Fruit fly (Drosophila melanogaster) whole organism, embryonic: ENCODE measurements around the gene CG3078.

Experiments
- B-H2 ChIP-seq: fragments of 200-800 bp; sonication (Bioruptor generic); optimal IDR thresholded peaks from 2 replicates; lab custom pipeline; 2018; ENCODE audit warnings: missing biosample characterization, mild to moderate bottlenecking, missing genetic modification characterization
- BEAF-32 ChIP-seq: fragments of 200-800 bp; sonication (Bioruptor generic); optimal IDR thresholded peaks from 3 replicates; lab custom pipeline; 2017; ENCODE audit warnings: missing biosample characterization, missing genetic modification characterization, mild to moderate bottlenecking, moderate library complexity, missing genetic modification reagents
- Bgb ChIP-seq: fragments of 200-800 bp; sonication (Bioruptor generic); IDR thresholded peaks from 2 replicates; pipeline ENCODE4 v1.3.6; 2022; ENCODE audit warnings: missing biosample characterization, missing genetic modification characterization; ENCODE audit not compliant: partially characterized antibody
- Blimp-1 ChIP-seq: fragments of 200-800 bp; sonication (Bioruptor generic); optimal IDR thresholded peaks from 3 replicates; lab custom pipeline; 2018; ENCODE audit warnings: missing biosample characterization, missing genetic modification characterization, mild to moderate bottlenecking, moderate library complexity, missing genetic modification reagents
- CG11456 ChIP-seq: fragments of 200-800 bp; sonication (Bioruptor generic); IDR thresholded peaks from 3 replicates; pipeline ENCODE4 v1.3.6; 2022; ENCODE audit warnings: missing biosample characterization, missing genetic modification characterization
- CG11695 ChIP-seq: fragments of 200-800 bp; sonication (Bioruptor generic); IDR thresholded peaks from 3 replicates; pipeline ENCODE4 v1.3.6; 2022; ENCODE audit warnings: missing biosample characterization, missing genetic modification characterization
- CG12104 ChIP-seq: fragments of 200-800 bp; sonication (Bioruptor generic); optimal IDR thresholded peaks from 3 replicates; lab custom pipeline; 2016; ENCODE audit warnings: missing biosample characterization, missing genetic modification characterization
- CG13624 ChIP-seq: fragments of 200-800 bp; sonication (Bioruptor generic); optimal IDR thresholded peaks from 2 replicates; lab custom pipeline; 2016; ENCODE audit warnings: missing biosample characterization, missing genetic modification characterization
- CG14441 ChIP-seq: fragments of 200-800 bp; sonication (Bioruptor generic); IDR thresholded peaks from 2 replicates; pipeline ENCODE4 v1.3.6; 2022; ENCODE audit warnings: missing biosample characterization, missing genetic modification characterization
- CG17186 ChIP-seq: fragments of 200-800 bp; sonication (Bioruptor generic); optimal IDR thresholded peaks from 3 replicates; lab custom pipeline; 2017; ENCODE audit warnings: missing biosample characterization, missing genetic modification reagents, missing genetic modification characterization
- CG31388 ChIP-seq: fragments of 200-800 bp; sonication (Bioruptor generic); optimal IDR thresholded peaks from 2 replicates; lab custom pipeline; 2016; ENCODE audit warnings: missing biosample characterization, missing genetic modification characterization
- CG33557 ChIP-seq: fragments of 200-800 bp; sonication (Bioruptor generic); optimal IDR thresholded peaks from 2 replicates; lab custom pipeline; 2019; ENCODE audit warnings: missing biosample characterization, mild to moderate bottlenecking, missing genetic modification characterization, moderate library complexity
- CG3726 ChIP-seq: fragments of 200-800 bp; sonication (Bioruptor generic); IDR thresholded peaks from 3 replicates; pipeline ENCODE4, ENCODE4 v1.3.6; 2022; ENCODE audit warnings: missing biosample characterization, missing genetic modification characterization
- CG3838 ChIP-seq: fragments of 200-800 bp; sonication (Bioruptor generic); optimal IDR thresholded peaks from 3 replicates; lab custom pipeline; 2016; ENCODE audit warnings: missing biosample characterization, missing genetic modification characterization
- CG3995 ChIP-seq: fragments of 200-800 bp; sonication (Bioruptor generic); optimal IDR thresholded peaks from 3 replicates; lab custom pipeline; 2016; ENCODE audit warnings: missing biosample characterization, missing genetic modification characterization
- CG6689 ChIP-seq: fragments of 200-800 bp; sonication (Bioruptor generic); IDR thresholded peaks from 2 replicates; pipeline ENCODE4 v1.3.6; 2022; ENCODE audit warnings: missing biosample characterization, missing genetic modification characterization
- CG7839 ChIP-seq: fragments of 200-800 bp; sonication (Bioruptor generic); optimal IDR thresholded peaks from 3 replicates; lab custom pipeline; 2018; ENCODE audit warnings: missing biosample characterization, mild to moderate bottlenecking, missing genetic modification characterization, moderate library complexity
- CG7928 ChIP-seq: fragments of 200-800 bp; sonication (Bioruptor generic); optimal IDR thresholded peaks from 2 replicates; lab custom pipeline; 2017; ENCODE audit warnings: missing biosample characterization, mild to moderate bottlenecking, missing genetic modification characterization
- CG9932 ChIP-seq: fragments of 200-800 bp; sonication (Bioruptor generic); IDR thresholded peaks from 2 replicates; pipeline ENCODE4 v1.3.6; 2022; ENCODE audit warnings: missing biosample characterization, missing genetic modification characterization
- Dfd ChIP-seq, 2 experiments: fragments of >200 bp; optimal IDR thresholded peaks; 2 replicates each; lab custom pipeline; 2017; ENCODE audit warnings: missing biosample characterization in 2 of 2, missing genetic modification characterization in 2 of 2
- Dref ChIP-seq: fragments of 200-800 bp; sonication (Bioruptor generic); IDR thresholded peaks from 2 replicates; pipeline ENCODE4 v1.3.6; 2022; ENCODE audit warnings: missing biosample characterization, missing genetic modification characterization
- E2f1 ChIP-seq: fragments of 200-800 bp; sonication (Bioruptor generic); IDR thresholded peaks from 2 replicates; pipeline ENCODE4 v1.3.6; 2022; ENCODE audit warnings: missing biosample characterization, missing genetic modification characterization
- E2f2 ChIP-seq: fragments of 200-800 bp; sonication (Bioruptor generic); IDR thresholded peaks from 2 replicates; pipeline ENCODE4 v1.3.6; 2022; ENCODE audit warnings: missing biosample characterization, missing genetic modification characterization
- Elba2 ChIP-seq: fragments of 200-800 bp; sonication (Bioruptor generic); optimal IDR thresholded peaks from 3 replicates; lab custom pipeline; 2016; ENCODE audit warnings: missing biosample characterization, missing genetic modification characterization
- GATAe ChIP-seq: fragments of 200-800 bp; sonication (Bioruptor generic); conservative IDR thresholded peaks from 2 replicates; pipeline ENCODE4 v1.3.6; 2022; ENCODE audit warnings: missing biosample characterization, missing genetic modification characterization
- Hey ChIP-seq: fragments of 200-800 bp; sonication (Bioruptor generic); optimal IDR thresholded peaks from 3 replicates; lab custom pipeline; 2018; ENCODE audit warnings: missing biosample characterization, mild to moderate bottlenecking, missing genetic modification characterization
- Kr ChIP-seq: fragments of 200-800 bp; sonication (Bioruptor generic); optimal IDR thresholded peaks from 2 replicates; lab custom pipeline; 2017; ENCODE audit warnings: missing biosample characterization, mild to moderate bottlenecking, missing genetic modification characterization
- Lpt ChIP-seq: fragments of >200 bp; optimal IDR thresholded peaks from 2 replicates; lab custom pipeline; 2018; ENCODE audit warnings: missing biosample characterization, missing genetic modification characterization
- Med ChIP-seq: fragments of 200-800 bp; sonication (Bioruptor generic); peaks from one replicate; lab custom pipeline; 2016; ENCODE audit warnings: missing biosample characterization, missing genetic modification characterization, mild to moderate bottlenecking, inconsistent platforms, moderate library complexity
- Nf-YC ChIP-seq: fragments of 200-800 bp; optimal IDR thresholded peaks from 3 replicates; lab custom pipeline; 2019; ENCODE audit warnings: missing biosample characterization, mild to moderate bottlenecking, missing genetic modification characterization, moderate library complexity
- Opbp ChIP-seq: fragments of 200-800 bp; sonication (Bioruptor generic); IDR thresholded peaks from 3 replicates; pipeline ENCODE4 v1.3.6; 2022; ENCODE audit warnings: missing biosample characterization, missing genetic modification characterization; ENCODE audit not compliant: partially characterized antibody
- Trl ChIP-seq, 3 experiments: fragments of >200 bp in 2 of 3; fragments of 200-800 bp in 1 of 3; sonication (Bioruptor generic) in 1 of 3; optimal IDR thresholded peaks; 2 replicates in 1 of 3; 3 replicates in 2 of 3; lab custom pipeline; 2016 to 2017; ENCODE audit warnings: missing biosample characterization in 1 of 3, missing genetic modification characterization in 1 of 3
- chinmo ChIP-seq: fragments of 200-800 bp; sonication (Bioruptor generic); IDR thresholded peaks from 4 replicates; pipeline ENCODE4 v1.3.6; 2022; ENCODE audit warnings: missing biosample characterization, missing genetic modification characterization; ENCODE audit not compliant: partially characterized antibody
- crol ChIP-seq: fragments of 200-800 bp; sonication (Bioruptor generic); IDR thresholded peaks from 2 replicates; pipeline ENCODE4 v1.3.6; 2022; ENCODE audit warnings: missing biosample characterization, missing genetic modification characterization
- cwo ChIP-seq: fragments of 200-800 bp; sonication (Bioruptor generic); optimal IDR thresholded peaks from 3 replicates; lab custom pipeline; 2017; ENCODE audit warnings: missing biosample characterization, missing genetic modification characterization, mild to moderate bottlenecking, moderate library complexity, missing genetic modification reagents
- ftz-f1 ChIP-seq: fragments of 200-800 bp; sonication (Bioruptor generic); optimal IDR thresholded peaks from 2 replicates; lab custom pipeline; 2016; ENCODE audit warnings: missing biosample characterization, missing genetic modification characterization
- insv ChIP-seq, 2 experiments: fragments of 200-800 bp; sonication (Bioruptor generic); optimal IDR thresholded peaks; 3 replicates each; lab custom pipeline; 2016 to 2018; ENCODE audit warnings: missing biosample characterization in 2 of 2, missing genetic modification characterization in 2 of 2
- kah ChIP-seq: fragments of 200-800 bp; sonication (Bioruptor generic); optimal IDR thresholded peaks from 2 replicates; lab custom pipeline; 2018; ENCODE audit warnings: missing biosample characterization, mild to moderate bottlenecking, missing genetic modification characterization
- kni ChIP-seq: fragments of 200-800 bp; sonication (Bioruptor generic); optimal IDR thresholded peaks from 3 replicates; lab custom pipeline; 2017; ENCODE audit warnings: mild to moderate bottlenecking, missing biosample characterization, missing genetic modification reagents, missing genetic modification characterization
- pan ChIP-seq, 4 experiments: fragments of >200 bp in 3 of 4; fragments of 200-800 bp in 1 of 4; sonication (Bioruptor generic) in 1 of 4; optimal IDR thresholded peaks in 3 of 4; IDR thresholded peaks in 1 of 4; 2 replicates each; pipeline versions ENCODE4 v1.3.6 to Lab custom; 2017 to 2022; ENCODE audit warnings: missing biosample characterization in 2 of 4, missing genetic modification characterization in 2 of 4, mixed read lengths in 1 of 4
- salm ChIP-seq: fragments of 200-800 bp; sonication (Bioruptor generic); optimal IDR thresholded peaks from 2 replicates; lab custom pipeline; 2018; ENCODE audit warnings: missing biosample characterization, mild to moderate bottlenecking, missing genetic modification characterization
- schlank ChIP-seq: fragments of 200-800 bp; sonication (Bioruptor generic); optimal IDR thresholded peaks from 2 replicates; lab custom pipeline; 2018; ENCODE audit warnings: missing biosample characterization, mild to moderate bottlenecking, missing genetic modification characterization
- sd ChIP-seq: fragments of 200-800 bp; sonication (Bioruptor generic); optimal IDR thresholded peaks from 3 replicates; lab custom pipeline; 2018; ENCODE audit warnings: missing biosample characterization, mild to moderate bottlenecking, missing genetic modification characterization, moderate library complexity
- slou ChIP-seq: fragments of 200-800 bp; sonication (Bioruptor generic); optimal IDR thresholded peaks from 3 replicates; lab custom pipeline; 2016; ENCODE audit warnings: missing biosample characterization, missing genetic modification characterization
- slp2 ChIP-seq: fragments of 200-800 bp; sonication (Bioruptor generic); optimal IDR thresholded peaks from 2 replicates; lab custom pipeline; 2016; ENCODE audit warnings: missing biosample characterization, missing genetic modification characterization
- sqz ChIP-seq: fragments of 200-800 bp; sonication (Bioruptor generic); optimal IDR thresholded peaks from 3 replicates; lab custom pipeline; 2018; ENCODE audit warnings: missing biosample characterization, mild to moderate bottlenecking, missing genetic modification characterization
- tap ChIP-seq: fragments of 200-800 bp; optimal IDR thresholded peaks from 3 replicates; lab custom pipeline; 2019; ENCODE audit warnings: missing biosample characterization, mild to moderate bottlenecking, missing genetic modification characterization, moderate library complexity
- trh ChIP-seq: fragments of 200-800 bp; sonication (Bioruptor generic); optimal IDR thresholded peaks from 2 replicates; lab custom pipeline; 2016; ENCODE audit warnings: missing biosample characterization, missing genetic modification characterization
- unc-4 ChIP-seq: fragments of 200-800 bp; sonication (Bioruptor generic); IDR thresholded peaks from 2 replicates; pipeline ENCODE4 v1.3.6; 2022; ENCODE audit warnings: missing biosample characterization, missing genetic modification characterization; ENCODE audit not compliant: partially characterized antibody
- zfh2 ChIP-seq: fragments of 200-800 bp; sonication (Bioruptor generic); optimal IDR thresholded peaks from 2 replicates; lab custom pipeline; 2016; ENCODE audit warnings: missing biosample characterization, missing genetic modification characterization

The CG3078 gene

dm6 chrX:2286255-2286654, 26.6 kb upstream of the CG3078 start (continued):
- TF ChIP-seq Bgb (GFP tag; lab: Robert Waterston, UW) (no peak), E2f2 (GFP tag; lab: Robert Waterston, UW) (no peak), slou (GFP tag; lab: Kevin White, UChicago) (no peak), Kr (GFP tag; lab: Kevin White, UChicago) (no peak), Dfd (GFP tag; optimal IDR thresholded peaks at IDR 0.05; lab: Kevin White, UChicago) (no peak), CG12104 (GFP tag; lab: Kevin White, UChicago) (no peak), Nf-YC (tag; lab: Kevin White, UChicago) (peak; percentile 13), BEAF-32 (GFP tag; lab: Kevin White, UChicago) (no peak), GATAe (GFP tag; lab: Robert Waterston, UW) (peak; percentile 85), CG33557 (GFP tag; lab: Kevin White, UChicago) (no peak), Hey (tag; lab: Kevin White, UChicago) (peak; percentile 98), CG9932 (GFP tag; lab: Robert Waterston, UW) (0 out of 2 replicates have a peak, but pooled peaks have one; percentile 14), Dref (no peak), tap (tag; lab: Kevin White, UChicago) (no peak), trh (GFP tag; lab: Kevin White, UChicago) (no peak), CG7839 (tag; lab: Kevin White, UChicago) (no peak), insv (GFP tag; optimal IDR thresholded peaks at IDR 0.05; lab: Kevin White, UChicago) (no peak), Med (peak; percentile 61), CG17186 (GFP tag; lab: Kevin White, UChicago) (no peak), zfh2 (GFP tag; lab: Kevin White, UChicago) (no peak), unc-4 (GFP tag; lab: Robert Waterston, UW) (no peak), kni (GFP tag; lab: Kevin White, UChicago) (no peak), schlank (tag; lab: Kevin White, UChicago) (no peak), E2f1 (no peak), salm (tag; lab: Kevin White, UChicago) (no peak), B-H2 (GFP tag; lab: Kevin White, UChicago) (no peak), sd (tag; lab: Kevin White, UChicago) (peak; percentile 18), CG7928 (GFP tag; lab: Kevin White, UChicago) (no peak), Lpt (GFP tag; lab: Kevin White, UChicago) (no peak), CG3995 (no peak), CG11456 (no peak), pan (optimal IDR thresholded peaks at IDR 0.05; lab: Kevin White, UChicago) (no peak), pan (GFP tag; optimal IDR thresholded peaks at IDR 0.05 in 1 of 2, IDR thresholded peaks at IDR 0.05 in 1 of 2) (no peak), Opbp (GFP tag; lab: Robert Waterston, UW) (no peak), cwo (peak; percentile 59), CG3838 (no peak), slp2 (GFP tag; lab: Kevin White, UChicago) (no peak)
- TF ChIP-seq, all 482 proteins: peak for 18

- TF ChIP-seq CG3726 (GFP tag; lab: Robert Waterston, UW) (no peak), sqz (GFP tag; lab: Kevin White, UChicago) (peak; percentile 73), CG13624 (GFP tag; lab: Kevin White, UChicago) (no peak), Elba2 (GFP tag; lab: Kevin White, UChicago) (no peak), CG14441 (GFP tag; lab: Robert Waterston, UW) (no peak), chinmo (GFP tag; lab: Robert Waterston, UW) (0 out of 4 replicates have a peak, but pooled peaks have one; percentile 28), CG11456 (no peak), sd (tag; lab: Kevin White, UChicago) (peak; percentile 27), crol (GFP tag; lab: Robert Waterston, UW) (peak; percentile 45; the same call in 1 of the 2 replicates), kah (no peak), Trl (optimal IDR thresholded peaks at IDR 0.05; lab: Kevin White, UChicago) (peak; percentile 16 to 60), Trl (GFP tag; optimal IDR thresholded peaks at IDR 0.05; lab: Kevin White, UChicago) (no peak), kni (GFP tag; lab: Kevin White, UChicago) (peak; percentile 27), ftz-f1 (no peak), CG6689 (GFP tag; lab: Robert Waterston, UW) (no peak), CG31388 (no peak), Med (peak; percentile 1), Blimp-1 (GFP tag; lab: Kevin White, UChicago) (peak; percentile 99), CG11695 (GFP tag; lab: Robert Waterston, UW) (no peak)
Observed at dm6 chrX:2283470-2283869, 23.8 kb upstream of the CG3078 start.
